Fruit fly (Drosophila melanogaster): ENCODE measurements around the gene CG16956.

dm6 chr2L:13397393-13397792 is 17.0 kb downstream of the CG16956 start:
- no peak for TF ChIP-seq Sin3A (optimal IDR thresholded peaks at IDR 0.05)
- TF ChIP-seq psq (optimal IDR thresholded peaks at IDR 0.05): no peak
- no peak for TF ChIP-seq h (optimal IDR thresholded peaks at IDR 0.05)
- TF ChIP-seq Myc (optimal IDR thresholded peaks at IDR 0.05): no peak
